Fruit fly (Drosophila melanogaster) whole organism, prepupa: ENCODE measurements around the gene AdipoR.

Experiments
- CG16779 ChIP-seq: fragments of 200-800 bp; sonication (Bioruptor generic); optimal IDR thresholded peaks from 3 replicates; lab custom pipeline; 2017; ENCODE audit warnings: missing biosample characterization, mild to moderate bottlenecking, missing genetic modification characterization
- CG31627 ChIP-seq: fragments of 200-800 bp; sonication (Bioruptor generic); optimal IDR thresholded peaks from 3 replicates; lab custom pipeline; 2016; ENCODE audit warnings: missing biosample characterization, missing genetic modification characterization
- CG6163 ChIP-seq: fragments of 200-800 bp; sonication (Bioruptor generic); IDR thresholded peaks from 3 replicates; pipeline ENCODE4 v1.3.6; 2022; ENCODE audit warnings: missing biosample characterization, missing genetic modification characterization
- CG6854 ChIP-seq: fragments of 200-800 bp; sonication (Bioruptor generic); optimal IDR thresholded peaks from 2 replicates; lab custom pipeline; 2017; ENCODE audit warnings: missing biosample characterization, mild to moderate bottlenecking, missing genetic modification characterization
- dac ChIP-seq: fragments of 200-800 bp; sonication (Bioruptor generic); optimal IDR thresholded peaks from 2 replicates; lab custom pipeline; 2017; ENCODE audit warnings: missing biosample characterization, mild to moderate bottlenecking, missing genetic modification characterization
- net ChIP-seq: fragments of 200-800 bp; sonication (Bioruptor generic); optimal IDR thresholded peaks from 3 replicates; lab custom pipeline; 2016; ENCODE audit warnings: missing biosample characterization, missing genetic modification characterization

- TF ChIP-seq CG6854 (no peak), CG16779 (no peak), CG31627 (GFP tag; lab: Kevin White, UChicago) (no peak), CG6163 (GFP tag; lab: Robert Waterston, UW) (no peak), net (GFP tag; lab: Kevin White, UChicago) (no peak), dac (no peak)
Measured at dm6 chr3R:22522042-22522441, 25.6 kb downstream of the AdipoR start.
